Worm (Caenorhabditis elegans): ENCODE data around the gene mtq-2.

mtq-2 gene

DNA sequence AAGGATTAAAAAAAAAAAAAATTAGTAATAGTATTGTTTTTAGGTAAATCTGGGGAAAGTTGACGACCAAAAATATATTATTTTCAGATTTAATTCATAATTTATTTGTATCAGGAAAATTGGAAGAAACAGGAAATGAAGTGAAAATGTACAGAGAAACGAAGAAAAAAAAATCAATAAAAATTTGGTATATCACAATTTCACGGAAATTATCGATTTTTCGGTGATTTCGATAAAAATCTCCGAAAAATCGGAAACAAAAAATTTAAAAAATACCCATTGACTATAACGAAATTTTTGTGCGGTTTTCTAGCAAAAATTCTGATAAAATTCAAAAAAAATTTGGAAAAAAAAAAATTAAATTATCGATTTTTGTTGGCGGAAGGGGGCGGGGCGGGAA, 3.0 kb upstream of the mtq-2 start:
- TF ChIP-seq ztf-29 (GFP tag; IDR thresholded peaks at IDR 0.05) (no peak), ztf-23 (GFP tag; IDR thresholded peaks at IDR 0.05) (no peak), klf-2 (GFP tag; conservative IDR thresholded peaks at IDR 0.05) (no peak), cog-1 (tag; optimal IDR thresholded peaks at IDR 0.05) (no peak), med-1 (GFP tag; optimal IDR thresholded peaks at IDR 0.05; ENCODE audit: insufficient read depth) (no peak), flt-1 (GFP tag; IDR thresholded peaks at IDR 0.05) (no peak)

DNA sequence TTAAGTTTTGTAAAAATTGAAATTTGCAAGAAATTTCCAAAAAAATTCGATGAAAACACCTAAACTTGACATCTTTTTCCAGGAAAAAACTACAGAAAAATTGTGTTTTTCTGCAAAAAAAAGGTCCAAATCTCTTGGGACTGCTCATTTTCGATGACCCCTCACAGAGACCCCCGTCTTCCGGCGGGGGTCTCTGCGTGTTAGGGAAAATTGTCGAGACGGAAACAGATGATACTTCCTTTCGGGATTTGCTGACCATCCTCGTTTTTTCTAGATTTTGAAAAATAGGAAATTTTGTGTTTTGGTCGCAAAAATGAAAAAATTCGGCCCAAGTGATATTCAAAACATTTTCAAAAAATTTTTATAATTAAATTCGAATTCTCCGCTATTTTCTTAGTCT, 2.1 kb upstream of the mtq-2 start:
- no peak for TF ChIP-seq T22C8.4 (GFP tag; IDR thresholded peaks at IDR 0.05)
- TF ChIP-seq med-1 (GFP tag; optimal IDR thresholded peaks at IDR 0.05; ENCODE audit: insufficient read depth) = no peak
- TF ChIP-seq tab-1 (GFP tag; IDR thresholded peaks at IDR 0.05) = no peak
- TF ChIP-seq flt-1 (GFP tag; IDR thresholded peaks at IDR 0.05) = no peak
- no peak for TF ChIP-seq ref-1 (GFP tag; conservative IDR thresholded peaks at IDR 0.05)

DNA sequence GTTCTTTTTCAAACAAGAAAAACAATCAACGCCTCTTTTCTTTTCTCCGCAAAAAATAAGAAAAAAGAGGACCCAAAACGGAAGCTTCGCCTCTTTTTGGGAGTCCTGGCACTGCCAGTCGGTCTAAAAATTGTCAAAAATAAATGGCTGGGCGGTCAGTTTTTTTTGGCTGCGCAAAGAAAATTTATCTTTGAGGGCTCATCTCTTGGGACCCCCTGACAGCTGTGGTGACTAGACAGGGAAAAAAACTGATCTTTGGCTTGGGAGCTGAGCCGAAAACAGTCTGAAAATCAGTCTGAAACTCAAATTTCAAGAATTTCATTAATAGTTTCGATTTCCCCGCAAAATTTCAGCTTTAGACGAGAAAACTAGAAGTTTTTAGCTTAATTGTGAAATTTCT, 1.3 kb upstream of the mtq-2 start:
- no peak for TF ChIP-seq tab-1 (GFP tag; IDR thresholded peaks at IDR 0.05)
- no peak for TF ChIP-seq ztf-29 (GFP tag; IDR thresholded peaks at IDR 0.05)
- TF ChIP-seq med-1 (GFP tag; optimal IDR thresholded peaks at IDR 0.05; ENCODE audit: insufficient read depth) = no peak
- TF ChIP-seq T22C8.4 (GFP tag; IDR thresholded peaks at IDR 0.05) = no peak
- TF ChIP-seq cog-1 (tag; optimal IDR thresholded peaks at IDR 0.05) = no peak
- TF ChIP-seq ztf-23 (GFP tag; IDR thresholded peaks at IDR 0.05) = no peak
- no peak for TF ChIP-seq flt-1 (GFP tag; IDR thresholded peaks at IDR 0.05)
- no peak for TF ChIP-seq klf-2 (GFP tag; conservative IDR thresholded peaks at IDR 0.05)
- no peak for TF ChIP-seq ref-1 (GFP tag; conservative IDR thresholded peaks at IDR 0.05)

DNA sequence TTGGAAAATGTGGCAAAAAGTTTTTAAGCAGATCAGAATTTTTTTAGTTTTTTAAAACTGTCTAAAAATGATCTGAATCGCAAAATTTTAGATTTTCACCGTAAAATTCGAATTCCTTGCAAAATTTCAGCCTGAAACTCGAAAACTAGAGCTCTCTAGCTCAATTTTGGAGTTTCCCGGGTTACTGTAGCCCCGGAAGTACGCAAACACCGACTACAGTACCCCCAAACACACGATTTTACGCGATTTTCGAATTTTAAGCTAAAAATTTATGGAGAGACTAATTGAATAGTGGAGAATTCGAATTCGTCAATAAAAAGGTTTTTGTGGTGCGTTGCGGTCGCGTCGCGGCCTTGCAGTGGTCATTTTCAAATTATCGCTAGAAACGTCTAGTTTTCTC, 2.5 kb downstream of the mtq-2 start:
- TF ChIP-seq med-1 (GFP tag; optimal IDR thresholded peaks at IDR 0.05; ENCODE audit: insufficient read depth) (no peak), T22C8.4 (GFP tag; IDR thresholded peaks at IDR 0.05) (no peak), ref-1 (GFP tag; conservative IDR thresholded peaks at IDR 0.05) (no peak), ztf-29 (GFP tag; IDR thresholded peaks at IDR 0.05) (no peak)

DNA sequence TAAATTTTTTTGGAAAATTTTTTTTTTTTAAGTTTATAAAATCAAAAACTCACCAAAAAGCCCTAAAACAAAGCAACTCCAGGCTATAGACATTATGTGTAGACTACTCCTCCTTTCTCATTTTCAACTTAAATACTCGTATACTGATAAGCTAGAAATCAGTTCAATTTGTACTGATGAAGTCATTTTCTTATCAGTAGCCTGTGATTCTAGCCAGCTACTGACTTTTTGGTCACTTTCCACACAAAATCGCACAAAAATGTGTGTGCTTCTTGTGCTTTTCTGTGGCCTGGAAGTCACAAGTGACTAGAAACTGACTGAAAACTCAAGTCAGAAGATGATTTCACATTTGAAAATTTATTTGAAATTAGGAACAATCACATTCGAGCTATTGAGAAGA, 2.9 kb downstream of the mtq-2 start, which contains the start of gene gba-2:
Gene gba-2, minus strand, starts transcription at position 106 of the 400 bp plus-strand sequence.
- TF ChIP-seq flt-1 (GFP tag; IDR thresholded peaks at IDR 0.05) (no peak), cog-1 (tag; optimal IDR thresholded peaks at IDR 0.05) (no peak), med-1 (GFP tag; optimal IDR thresholded peaks at IDR 0.05; ENCODE audit: insufficient read depth) (no peak), ref-1 (GFP tag; conservative IDR thresholded peaks at IDR 0.05) (no peak), tab-1 (GFP tag; IDR thresholded peaks at IDR 0.05) (no peak), ztf-29 (GFP tag; IDR thresholded peaks at IDR 0.05) (no peak), klf-2 (GFP tag; conservative IDR thresholded peaks at IDR 0.05) (no peak), ztf-23 (GFP tag; IDR thresholded peaks at IDR 0.05) (no peak), T22C8.4 (GFP tag; IDR thresholded peaks at IDR 0.05) (no peak)

DNA sequence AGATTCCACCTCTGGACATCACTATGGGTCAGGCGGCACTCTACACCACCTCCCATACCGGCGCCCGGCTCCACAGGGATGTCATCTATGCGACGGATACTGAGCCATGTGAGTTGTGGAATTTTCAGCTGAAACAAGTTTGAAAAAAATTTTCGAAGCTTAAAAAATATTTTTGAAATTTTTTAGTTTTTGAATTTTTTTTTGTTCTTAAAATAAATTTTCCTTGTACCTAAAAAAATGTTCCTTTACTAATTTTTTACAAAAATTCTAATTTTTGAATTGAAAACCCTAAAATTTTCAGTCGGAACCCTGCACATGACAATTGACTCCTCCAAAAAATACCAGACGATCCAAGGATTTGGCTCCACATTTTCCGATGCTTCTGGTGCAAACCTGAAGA, 11.5 kb downstream of the mtq-2 start:
- TF ChIP-seq ztf-29 (GFP tag; IDR thresholded peaks at IDR 0.05) (no peak), med-1 (GFP tag; optimal IDR thresholded peaks at IDR 0.05; ENCODE audit: insufficient read depth) (no peak), cog-1 (tag; optimal IDR thresholded peaks at IDR 0.05) (no peak), flt-1 (GFP tag; IDR thresholded peaks at IDR 0.05) (no peak), ref-1 (GFP tag; conservative IDR thresholded peaks at IDR 0.05) (no peak), klf-2 (GFP tag; conservative IDR thresholded peaks at IDR 0.05) (no peak), ztf-23 (GFP tag; IDR thresholded peaks at IDR 0.05) (no peak), T22C8.4 (GFP tag; IDR thresholded peaks at IDR 0.05) (no peak), tab-1 (GFP tag; IDR thresholded peaks at IDR 0.05) (no peak)

DNA sequence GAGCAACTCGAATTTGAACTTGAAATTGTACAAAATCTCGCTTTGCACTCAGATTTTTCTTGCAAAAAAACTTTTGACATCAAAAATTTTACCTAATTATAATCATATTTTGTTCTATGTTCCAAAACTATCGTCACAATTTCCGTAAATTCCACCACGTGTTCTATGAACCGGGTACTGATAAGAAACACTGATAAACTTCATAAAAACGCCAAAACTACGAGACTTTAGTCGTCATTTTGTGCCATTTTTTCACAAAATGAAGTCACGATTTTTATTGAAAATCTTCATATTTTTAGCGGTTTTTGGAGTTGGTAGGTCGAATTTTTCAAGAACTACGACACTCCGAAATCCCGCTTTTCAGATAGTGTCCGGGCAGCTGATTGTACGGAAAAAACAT, 12.6 kb downstream of the mtq-2 start, which contains the start of gene gba-1:
Gene gba-1, plus strand, starts transcription at position 54 of the 400 bp plus-strand sequence.
- TF ChIP-seq cog-1 (tag; optimal IDR thresholded peaks at IDR 0.05) = no peak
- TF ChIP-seq med-1 (GFP tag; optimal IDR thresholded peaks at IDR 0.05; ENCODE audit: insufficient read depth) = no peak
- TF ChIP-seq T22C8.4 (GFP tag; IDR thresholded peaks at IDR 0.05) = no peak

DNA sequence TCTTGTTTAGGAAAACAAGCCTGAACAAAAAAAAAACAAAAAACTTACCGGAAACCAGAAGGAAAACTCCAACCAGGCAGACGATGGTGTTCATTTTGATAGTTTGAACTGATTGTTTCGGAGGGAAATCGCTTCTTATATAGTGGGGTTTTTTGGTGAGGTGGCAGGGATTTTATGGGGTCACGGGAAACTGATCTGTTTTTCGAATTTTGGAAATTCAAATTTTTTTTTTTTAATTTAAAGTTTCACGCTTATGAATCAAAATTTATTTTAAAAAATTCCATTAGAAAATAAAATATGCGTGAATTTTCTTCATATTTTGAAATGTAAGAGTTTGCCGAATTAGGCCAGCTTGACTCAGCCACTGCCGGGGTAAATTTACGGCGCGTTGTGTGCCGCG, 13.9 kb downstream of the mtq-2 start, which contains the start of gene C33C12.7:
Gene C33C12.7, minus strand, starts transcription at position 101 of the 400 bp plus-strand sequence.
- TF ChIP-seq T22C8.4 (GFP tag; IDR thresholded peaks at IDR 0.05) (no peak), ztf-29 (GFP tag; IDR thresholded peaks at IDR 0.05) (no peak), cog-1 (tag; optimal IDR thresholded peaks at IDR 0.05) (no peak), med-1 (GFP tag; optimal IDR thresholded peaks at IDR 0.05; ENCODE audit: insufficient read depth) (no peak), tab-1 (GFP tag; IDR thresholded peaks at IDR 0.05) (no peak), ztf-23 (GFP tag; IDR thresholded peaks at IDR 0.05) (no peak), ref-1 (GFP tag; conservative IDR thresholded peaks at IDR 0.05) (no peak), klf-2 (GFP tag; conservative IDR thresholded peaks at IDR 0.05) (no peak), flt-1 (GFP tag; IDR thresholded peaks at IDR 0.05) (no peak)

DNA sequence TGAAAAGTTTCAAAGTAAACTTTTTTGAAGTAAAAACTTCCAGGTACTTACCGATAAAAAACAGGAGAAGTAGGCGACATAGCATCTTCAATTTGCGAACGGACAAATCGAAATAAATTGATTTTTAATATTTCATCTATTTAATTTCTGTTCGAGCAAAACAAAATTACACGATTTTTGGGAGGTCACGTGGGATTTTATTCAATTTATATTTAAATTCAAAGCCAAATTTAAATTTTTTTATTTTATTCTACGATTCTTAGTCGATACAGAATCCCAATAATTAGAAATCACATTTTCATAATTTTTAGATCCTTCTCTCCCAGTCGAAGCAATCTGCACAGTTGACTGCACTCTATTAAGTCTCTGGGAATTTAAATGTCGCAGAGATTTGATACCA, 19.2 kb downstream of the mtq-2 start, which contains the start of gene C33C12.12:
Gene C33C12.12, minus strand, starts transcription at position 101 of the 400 bp plus-strand sequence.
- no peak for TF ChIP-seq flt-1 (GFP tag; IDR thresholded peaks at IDR 0.05)
- TF ChIP-seq tab-1 (GFP tag; IDR thresholded peaks at IDR 0.05) = no peak
- no peak for TF ChIP-seq T22C8.4 (GFP tag; IDR thresholded peaks at IDR 0.05)
- no peak for TF ChIP-seq ztf-29 (GFP tag; IDR thresholded peaks at IDR 0.05)
- TF ChIP-seq med-1 (GFP tag; optimal IDR thresholded peaks at IDR 0.05; ENCODE audit: insufficient read depth) = no peak
- TF ChIP-seq ref-1 (GFP tag; conservative IDR thresholded peaks at IDR 0.05) = no peak
- TF ChIP-seq cog-1 (tag; optimal IDR thresholded peaks at IDR 0.05) = no peak
- TF ChIP-seq klf-2 (GFP tag; conservative IDR thresholded peaks at IDR 0.05) = no peak
- no peak for TF ChIP-seq ztf-23 (GFP tag; IDR thresholded peaks at IDR 0.05)

DNA sequence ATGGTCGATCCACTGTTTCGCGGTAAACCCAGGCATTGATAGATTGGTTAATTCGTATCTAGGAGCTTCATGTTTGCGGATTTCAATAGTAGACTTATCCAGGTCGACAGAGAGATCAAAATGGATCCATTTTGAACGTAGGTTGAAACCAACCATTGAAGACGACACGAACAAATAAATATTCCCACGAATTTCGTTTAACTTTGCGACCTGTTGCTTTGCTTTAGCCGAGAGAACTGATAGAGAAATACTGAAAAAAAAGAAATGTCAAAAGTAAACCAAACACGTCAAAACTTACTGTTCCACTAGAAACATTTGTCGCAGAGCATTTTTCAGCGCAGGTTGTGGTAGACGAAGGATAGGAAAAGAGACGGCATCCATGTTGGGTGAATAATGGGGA, 20.9 kb downstream of the mtq-2 start, which contains the start of gene fbxb-38:
Gene fbxb-38, minus strand, starts transcription at position 390 of the 400 bp plus-strand sequence.
- TF ChIP-seq tab-1 (GFP tag; IDR thresholded peaks at IDR 0.05) (no peak), ztf-23 (GFP tag; IDR thresholded peaks at IDR 0.05) (no peak), flt-1 (GFP tag; IDR thresholded peaks at IDR 0.05) (no peak), ztf-29 (GFP tag; IDR thresholded peaks at IDR 0.05) (no peak), cog-1 (tag; optimal IDR thresholded peaks at IDR 0.05) (no peak), ref-1 (GFP tag; conservative IDR thresholded peaks at IDR 0.05) (no peak), T22C8.4 (GFP tag; IDR thresholded peaks at IDR 0.05) (no peak), klf-2 (GFP tag; conservative IDR thresholded peaks at IDR 0.05) (no peak), med-1 (GFP tag; optimal IDR thresholded peaks at IDR 0.05; ENCODE audit: insufficient read depth) (no peak)

Data from whole organism, midembryonic.